Worm (Caenorhabditis elegans) whole organism, midembryonic: ENCODE results near the gene ifta-2.

Experiments used
- cog-1 ChIP-seq: sonication (generic microtip); optimal IDR thresholded peaks from 2 replicates; lab custom pipeline; 2016; ENCODE audit warnings: missing genetic modification characterization, missing compliant biosample characterization
- flt-1 ChIP-seq: fragments of 200-800 bp; sonication (Bioruptor generic); IDR thresholded peaks from 2 replicates; pipeline ENCODE4 v1.3.6; 2022; ENCODE audit warnings: missing genetic modification characterization, missing compliant biosample characterization
- med-1 ChIP-seq: sonication (generic microtip); optimal IDR thresholded peaks from 2 replicates; lab custom pipeline; 2017; ENCODE audit warnings: missing genetic modification characterization, mild to moderate bottlenecking, missing compliant biosample characterization, antibody characterized with exemption, missing genetic modification reagents; ENCODE audit not compliant: insufficient read depth
- tab-1 ChIP-seq: fragments of 200-800 bp; sonication (Bioruptor generic); IDR thresholded peaks from 2 replicates; pipeline ENCODE4 v1.3.6; 2022; ENCODE audit warnings: missing genetic modification characterization, missing compliant biosample characterization

DNA sequence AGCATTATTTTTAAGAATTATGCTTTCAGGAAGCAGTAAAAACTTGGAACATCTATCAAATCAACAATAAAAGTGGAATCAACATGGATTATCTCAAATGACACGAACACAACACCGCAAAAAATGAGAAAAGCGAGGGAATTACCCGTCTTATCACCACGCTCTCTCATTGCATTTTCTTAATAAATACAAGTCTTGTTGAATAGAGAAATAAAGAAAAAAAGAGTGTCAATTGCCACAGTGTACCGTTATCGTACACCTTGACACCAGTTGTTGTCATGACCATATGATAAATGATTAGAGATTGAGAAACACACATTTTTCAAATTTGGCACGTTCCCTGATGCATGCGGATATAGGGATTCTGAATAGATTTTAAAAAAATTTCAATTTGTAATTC is 38.1 kb downstream of the ifta-2 start:
- no peak for TF ChIP-seq tab-1
- TF ChIP-seq flt-1 (GFP tag; lab: Robert Waterston, UW): no peak
- TF ChIP-seq cog-1 (tag; lab: Kevin White, UChicago): no peak
- no peak for TF ChIP-seq med-1 (GFP tag; lab: Kevin White, UChicago)
